Worm (Caenorhabditis elegans): ENCODE data around the gene F42E8.1.

F42E8.1 gene

ce11 chrV:13064164-13064563 is 2.2 kb downstream of the F42E8.1 start:
- TF ChIP-seq fkh-6 (tag; optimal IDR thresholded peaks at IDR 0.05) (no peak), npax-4 (tag; optimal IDR thresholded peaks at IDR 0.05) (no peak), K02D7.2 (tag; optimal IDR thresholded peaks at IDR 0.05) (no peak), nhr-11 (tag; optimal IDR thresholded peaks at IDR 0.05) (no peak), ceh-18 (tag; optimal IDR thresholded peaks at IDR 0.05) (no peak), zip-5 (tag; optimal IDR thresholded peaks at IDR 0.05) (no peak), mec-3 (tag; optimal IDR thresholded peaks at IDR 0.05; ENCODE audit: borderline replicate concordance) (no peak), pha-4 (tag; optimal IDR thresholded peaks at IDR 0.05) (no peak), lim-6 (tag; optimal IDR thresholded peaks at IDR 0.05) (no peak), syd-9 (tag; optimal IDR thresholded peaks at IDR 0.05) (no peak), hlh-8 (tag; optimal IDR thresholded peaks at IDR 0.05) (no peak), nfya-1 (tag; optimal IDR thresholded peaks at IDR 0.05) (no peak)

- TF ChIP-seq elt-2 (tag; optimal IDR thresholded peaks at IDR 0.05), result no peak
- TF ChIP-seq lin-11 (tag; optimal IDR thresholded peaks at IDR 0.05), result no peak
- TF ChIP-seq sox-4 (tag; optimal IDR thresholded peaks at IDR 0.05), result no peak
- no peak for TF ChIP-seq ceh-6 (GFP tag; optimal IDR thresholded peaks at IDR 0.05)
- no peak for TF ChIP-seq gmeb-2 (tag; optimal IDR thresholded peaks at IDR 0.05)
- no peak for TF ChIP-seq ahr-1 (tag; optimal IDR thresholded peaks at IDR 0.05)
- TF ChIP-seq ceh-9 (tag; optimal IDR thresholded peaks at IDR 0.05), result no peak
- TF ChIP-seq syd-9 (tag; optimal IDR thresholded peaks at IDR 0.05), result no peak
- TF ChIP-seq ceh-24 (tag; optimal IDR thresholded peaks at IDR 0.05), result no peak
- no peak for TF ChIP-seq sdc-2 (tag; optimal IDR thresholded peaks at IDR 0.05)
These were observed 8.3 kb downstream of the F42E8.1 start for ce11 chrV:13070278-13070677.

- TF ChIP-seq unc-55 (GFP tag; optimal IDR thresholded peaks at IDR 0.05), result no peak
- TF ChIP-seq ets-4 (tag; optimal IDR thresholded peaks at IDR 0.05), result no peak
- TF ChIP-seq zip-5 (tag; optimal IDR thresholded peaks at IDR 0.05), result no peak
- TF ChIP-seq nhr-232 (tag; optimal IDR thresholded peaks at IDR 0.05), result no peak
- TF ChIP-seq ceh-6 (GFP tag; optimal IDR thresholded peaks at IDR 0.05), result no peak
- no peak for TF ChIP-seq ceh-48 (tag; optimal IDR thresholded peaks at IDR 0.05)
- no peak for TF ChIP-seq pha-2 (tag; optimal IDR thresholded peaks at IDR 0.05)
- TF ChIP-seq syd-9 (tag; optimal IDR thresholded peaks at IDR 0.05), result no peak
- no peak for TF ChIP-seq ceh-14 (tag; optimal IDR thresholded peaks at IDR 0.05)
- no peak for TF ChIP-seq sox-4 (tag; optimal IDR thresholded peaks at IDR 0.05)
- no peak for TF ChIP-seq ttx-3 (tag; optimal IDR thresholded peaks at IDR 0.05)
- TF ChIP-seq mec-3 (tag; optimal IDR thresholded peaks at IDR 0.05; ENCODE audit: borderline replicate concordance), result no peak
- TF ChIP-seq ahr-1 (tag; optimal IDR thresholded peaks at IDR 0.05), result no peak
- TF ChIP-seq ztf-16 (tag; optimal IDR thresholded peaks at IDR 0.05), result no peak
- TF ChIP-seq madf-2 (tag; optimal IDR thresholded peaks at IDR 0.05), result no peak
- TF ChIP-seq ceh-18 (tag; optimal IDR thresholded peaks at IDR 0.05), result no peak
- TF ChIP-seq dmd-4 (tag; optimal IDR thresholded peaks at IDR 0.05; ENCODE audit: borderline replicate concordance), result no peak
- no peak for TF ChIP-seq lin-11 (tag; optimal IDR thresholded peaks at IDR 0.05)
- TF ChIP-seq sdc-2 (tag; optimal IDR thresholded peaks at IDR 0.05), result no peak
- TF ChIP-seq K02D7.2 (tag; optimal IDR thresholded peaks at IDR 0.05), result no peak
These were observed 9.1 kb downstream of the F42E8.1 start, which contains the start of gene C34B4.3 for ce11 chrV:13071052-13071451. C34B4.3 (minus strand) TSS chrV:13071152.

DNA sequence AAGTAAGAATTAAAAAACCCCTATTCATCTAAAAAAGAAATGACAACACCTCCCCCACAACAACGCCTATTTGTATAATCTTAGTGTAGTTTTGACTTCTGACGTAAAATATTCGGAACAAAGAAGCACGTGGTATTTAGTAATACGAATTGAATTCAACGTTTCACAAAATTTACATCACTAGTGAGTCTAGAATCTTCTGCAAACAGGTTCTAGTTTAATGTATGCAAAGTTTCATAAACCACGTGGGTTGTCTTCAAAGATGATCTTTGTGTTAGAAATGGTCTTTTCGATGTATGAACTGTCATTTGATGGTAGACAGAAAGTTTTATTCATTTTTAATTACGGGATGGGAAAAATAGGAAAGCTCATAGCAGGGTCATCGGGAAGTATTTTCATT is 11.2 kb downstream of the F42E8.1 start:
- TF ChIP-seq lim-6 (tag; optimal IDR thresholded peaks at IDR 0.05) (no peak), madf-2 (tag; optimal IDR thresholded peaks at IDR 0.05) (no peak), pat-9 (tag; optimal IDR thresholded peaks at IDR 0.05) (no peak), ceh-6 (GFP tag; optimal IDR thresholded peaks at IDR 0.05) (no peak), Y22D7AL.16 (tag; optimal IDR thresholded peaks at IDR 0.05) (no peak), mec-3 (tag; optimal IDR thresholded peaks at IDR 0.05; ENCODE audit: borderline replicate concordance) (no peak), rnt-1 (tag; optimal IDR thresholded peaks at IDR 0.05) (no peak), sox-4 (tag; optimal IDR thresholded peaks at IDR 0.05) (no peak)

- TF ChIP-seq hlh-8 (tag; optimal IDR thresholded peaks at IDR 0.05), result no peak
- TF ChIP-seq unc-42 (tag; optimal IDR thresholded peaks at IDR 0.05), result peak; percentile 31
- no peak for TF ChIP-seq elt-2 (tag; optimal IDR thresholded peaks at IDR 0.05)
- TF ChIP-seq elt-4 (tag; optimal IDR thresholded peaks at IDR 0.05), result no peak
These were observed 12.2 kb downstream of the F42E8.1 start for ce11 chrV:13074148-13074547.

Measured in whole organism, late embryonic.